Worm (Caenorhabditis elegans): ENCODE results near the gene F53F4.15.
A peak's percentile ranks its signal among the peaks of the same experiment; 100 is the strongest.

The F53F4.15 gene

DNA sequence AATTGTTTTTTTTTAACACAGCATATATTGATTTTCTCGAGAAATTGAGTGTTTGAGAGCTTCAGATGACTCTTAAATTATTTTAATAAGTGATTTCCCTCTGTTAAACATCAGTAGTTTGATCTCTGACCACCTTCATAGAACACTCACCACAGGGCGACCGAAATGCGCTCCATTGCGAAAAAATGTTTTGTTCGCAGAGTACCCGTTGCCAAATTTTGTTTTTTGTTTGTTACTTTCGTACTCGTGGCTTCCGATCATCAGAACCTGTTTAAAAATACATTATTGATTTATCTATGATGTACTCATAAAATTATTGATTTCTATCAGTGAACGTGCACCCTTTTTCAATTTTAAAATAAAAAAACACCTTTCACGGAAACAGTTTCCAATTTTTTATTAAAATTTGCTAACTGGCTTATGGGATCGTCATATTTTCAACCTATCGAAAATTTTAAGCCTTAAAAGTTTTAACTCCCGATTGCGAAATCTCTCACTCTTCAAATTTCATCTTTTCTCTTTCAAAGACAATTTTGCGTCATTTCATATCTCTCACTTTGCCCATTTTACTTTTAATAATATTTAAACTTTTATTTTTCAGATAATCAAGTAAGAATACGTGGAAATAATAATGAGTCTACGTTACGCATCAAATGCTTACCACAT lies 40.0 kb downstream of the F53F4.15 start, which contains the start of gene letm-1:
Gene letm-1, plus strand, starts transcription at position 598 of the 666 bp plus-strand sequence.
- TF ChIP-seq aly-2 (tag; optimal IDR thresholded peaks at IDR 0.05): no peak
- TF ChIP-seq ceh-16 (tag; optimal IDR thresholded peaks at IDR 0.05): no peak
- peak; percentile 9 for TF ChIP-seq nhr-129 (tag; optimal IDR thresholded peaks at IDR 0.05)
- peak; percentile 58 for TF ChIP-seq crh-2 (tag; optimal IDR thresholded peaks at IDR 0.05)
- no peak for TF ChIP-seq mdl-1 (tag; optimal IDR thresholded peaks at IDR 0.05)
- no peak for TF ChIP-seq alr-1 (tag; optimal IDR thresholded peaks at IDR 0.05)
- peak; percentile 32 for TF ChIP-seq fos-1 (tag; optimal IDR thresholded peaks at IDR 0.05)
- no peak for TF ChIP-seq R02D3.7 (tag; optimal IDR thresholded peaks at IDR 0.05)
- peak in 1 of 2 experiments; percentile 21 for TF ChIP-seq lsy-2 (tag; optimal IDR thresholded peaks at IDR 0.05)
- TF ChIP-seq snpc-4 (tag; optimal IDR thresholded peaks at IDR 0.05): no peak
- TF ChIP-seq mbf-1 (tag; optimal IDR thresholded peaks at IDR 0.05): no peak
- no peak for TF ChIP-seq zag-1 (tag; optimal IDR thresholded peaks at IDR 0.05)
- no peak for TF ChIP-seq nhr-11 (tag; optimal IDR thresholded peaks at IDR 0.05)
- TF ChIP-seq ZK546.5 (tag; optimal IDR thresholded peaks at IDR 0.05): no peak
- TF ChIP-seq ztf-11 (tag; optimal IDR thresholded peaks at IDR 0.05): no peak
- no peak for TF ChIP-seq lin-11 (tag; optimal IDR thresholded peaks at IDR 0.05)
- TF ChIP-seq nhr-10 (tag; optimal IDR thresholded peaks at IDR 0.05): no peak
- peak; percentile 24 for TF ChIP-seq C34F6.9 (tag; optimal IDR thresholded peaks at IDR 0.05)

DNA sequence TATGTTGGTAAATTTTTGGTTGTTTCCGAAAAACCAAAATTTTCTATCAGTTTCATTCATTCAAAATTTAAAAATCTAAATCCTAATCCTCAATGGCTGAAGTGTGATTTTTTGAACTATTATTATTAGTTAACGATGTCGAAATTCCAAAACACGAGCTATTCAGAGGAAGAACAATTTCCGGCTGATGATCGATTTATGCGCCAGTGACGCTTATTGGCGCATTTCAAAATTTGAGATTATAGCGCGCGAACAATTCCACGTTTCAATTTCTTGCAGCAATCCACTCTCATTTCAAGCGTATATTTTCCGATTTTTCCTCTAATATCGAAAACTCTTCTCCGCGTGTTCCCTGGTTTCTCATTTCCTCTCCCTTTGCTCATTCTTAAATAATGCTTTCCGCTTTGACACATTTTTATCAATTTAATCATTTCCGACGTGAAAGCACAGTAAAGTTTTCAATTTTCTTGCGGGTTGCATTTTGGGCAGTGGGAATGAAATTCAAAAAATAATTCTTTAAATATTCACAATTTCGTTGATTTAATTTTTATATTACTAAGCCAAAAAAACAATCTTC lies 43.7 kb downstream of the F53F4.15 start:
- TF ChIP-seq sem-4 (tag; optimal IDR thresholded peaks at IDR 0.05): peak; percentile 10
- no peak for TF ChIP-seq nhr-10 (tag; optimal IDR thresholded peaks at IDR 0.05)
- TF ChIP-seq crh-2 (tag; optimal IDR thresholded peaks at IDR 0.05): peak; percentile 22
- TF ChIP-seq fos-1 (tag; optimal IDR thresholded peaks at IDR 0.05): peak; percentile 36
- TF ChIP-seq elt-3 (tag; optimal IDR thresholded peaks at IDR 0.05): no peak
- TF ChIP-seq gmeb-1 (tag; optimal IDR thresholded peaks at IDR 0.05): peak; percentile 35
- peak; percentile 62 for TF ChIP-seq unc-55 (GFP tag; optimal IDR thresholded peaks at IDR 0.05)
- no peak for TF ChIP-seq mbf-1 (tag; optimal IDR thresholded peaks at IDR 0.05)
- TF ChIP-seq snpc-4 (tag; optimal IDR thresholded peaks at IDR 0.05): no peak
- TF ChIP-seq ztf-11 (tag; optimal IDR thresholded peaks at IDR 0.05): no peak
- peak; percentile 10 for TF ChIP-seq nhr-129 (tag; optimal IDR thresholded peaks at IDR 0.05)
- no peak for TF ChIP-seq F13H6.1 (tag; optimal IDR thresholded peaks at IDR 0.05)
- peak; percentile 7 for TF ChIP-seq nhr-25 (tag; optimal IDR thresholded peaks at IDR 0.05)
- peak; percentile 22 for TF ChIP-seq sma-3 (GFP tag; optimal IDR thresholded peaks at IDR 0.05)
- TF ChIP-seq nhr-21 (tag; optimal IDR thresholded peaks at IDR 0.05): no peak
- TF ChIP-seq dmd-4 (tag; optimal IDR thresholded peaks at IDR 0.05): no peak
- peak in 1 of 2 experiments; percentile 48 for TF ChIP-seq lsy-2 (tag; optimal IDR thresholded peaks at IDR 0.05)
- TF ChIP-seq C34F6.9 (tag; optimal IDR thresholded peaks at IDR 0.05): peak; percentile 26
- TF ChIP-seq sma-9 (GFP tag; optimal IDR thresholded peaks at IDR 0.05): peak; percentile 1
- no peak for TF ChIP-seq sma-9 (tag; optimal IDR thresholded peaks at IDR 0.05)
- TF ChIP-seq ama-1 (optimal IDR thresholded peaks at IDR 0.05): peak; percentile 27

DNA sequence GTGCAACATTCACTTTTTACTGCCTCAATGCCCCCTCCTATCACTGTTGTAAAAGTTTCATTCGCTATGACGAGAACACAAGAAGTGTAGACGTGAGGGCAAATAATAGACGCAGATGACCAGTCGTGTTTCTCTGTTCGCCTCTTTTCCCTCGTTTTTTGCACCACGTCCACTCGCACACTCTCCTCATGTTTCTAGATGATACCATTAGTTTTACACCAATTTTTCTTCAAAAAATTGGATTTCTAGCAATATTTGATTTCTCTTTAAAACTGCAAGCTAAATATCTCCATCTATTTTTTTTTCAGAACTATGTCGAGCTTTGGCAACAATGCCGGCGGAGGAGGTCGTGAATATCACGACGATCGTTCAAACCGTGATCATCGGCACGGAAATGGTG lies 44.3 kb downstream of the F53F4.15 start, which contains the start of gene rde-12:
Gene rde-12, plus strand, starts transcription at position 301 of the 400 bp plus-strand sequence.
- no peak for TF ChIP-seq blmp-1 (tag; optimal IDR thresholded peaks at IDR 0.05; ENCODE audit: insufficient read depth)
- peak; percentile 40 for TF ChIP-seq fos-1 (tag; optimal IDR thresholded peaks at IDR 0.05)

- TF ChIP-seq nhr-129 (tag; optimal IDR thresholded peaks at IDR 0.05) (no peak), nhr-12 (tag; optimal IDR thresholded peaks at IDR 0.05) (no peak), nhr-21 (tag; optimal IDR thresholded peaks at IDR 0.05) (no peak), ceh-16 (tag; optimal IDR thresholded peaks at IDR 0.05) (no peak), ztf-1 (GFP tag; conservative IDR thresholded peaks at IDR 0.05) (no peak), nhr-77 (tag; optimal IDR thresholded peaks at IDR 0.05) (no peak), lin-39 (tag; optimal IDR thresholded peaks at IDR 0.05) (no peak), snpc-4 (tag; optimal IDR thresholded peaks at IDR 0.05) (no peak), unc-62 (GFP tag; optimal IDR thresholded peaks at IDR 0.05) (no peak), F13H6.1 (tag; optimal IDR thresholded peaks at IDR 0.05) (no peak), nhr-237 (tag; optimal IDR thresholded peaks at IDR 0.05) (no peak), nhr-10 (tag; optimal IDR thresholded peaks at IDR 0.05) (no peak)
Observed at ce11 chrV:13666460-13666859, 45.7 kb downstream of the F53F4.15 start.
